Worm (Caenorhabditis elegans) whole organism, early embryonic: ENCODE data around the gene mpz-1.

Experiments
- B0310.2 ChIP-seq: sonication (generic microtip); optimal IDR thresholded peaks from 2 replicates; lab custom pipeline; 2016; ENCODE audit warnings: mild to moderate bottlenecking, missing genetic modification characterization, missing compliant biosample characterization
- F13C5.2 ChIP-seq: sonication (generic microtip); optimal IDR thresholded peaks from 2 replicates; lab custom pipeline; 2017; ENCODE audit warnings: mild to moderate bottlenecking, missing genetic modification characterization, inconsistent platforms, missing compliant biosample characterization
- aly-1 ChIP-seq: sonication (generic microtip); optimal IDR thresholded peaks from 2 replicates; lab custom pipeline; 2016; ENCODE audit warnings: missing genetic modification characterization, missing compliant biosample characterization
- ama-1 ChIP-seq: fragments of 150-350 bp; optimal IDR thresholded peaks from 2 replicates; lab custom pipeline; 2014
- ceh-13 ChIP-seq: fragments of 200-800 bp; sonication (Bioruptor generic); optimal IDR thresholded peaks from 2 replicates; lab custom pipeline; 2018; ENCODE audit warnings: mild to moderate bottlenecking, missing genetic modification characterization, missing compliant biosample characterization
- ceh-36 ChIP-seq: sonication (generic microtip); optimal IDR thresholded peaks from 2 replicates; lab custom pipeline; 2016; ENCODE audit warnings: missing genetic modification characterization, inconsistent platforms, missing compliant biosample characterization
- ets-7 ChIP-seq: sonication (generic microtip); optimal IDR thresholded peaks from 2 replicates; lab custom pipeline; 2016; ENCODE audit warnings: missing genotype, missing genetic modification characterization, missing compliant biosample characterization
- flt-1 ChIP-seq: fragments of 200-800 bp; sonication (Bioruptor generic); IDR thresholded peaks from 2 replicates; pipeline ENCODE4 v1.3.6; 2022; ENCODE audit warnings: missing genetic modification characterization, missing compliant biosample characterization
- hmbx-1 ChIP-seq: sonication (generic microtip); optimal IDR thresholded peaks from 2 replicates; lab custom pipeline; 2016; ENCODE audit warnings: mild to moderate bottlenecking, missing genetic modification characterization, missing compliant biosample characterization
- hmg-4 ChIP-seq: fragments of 200-800 bp; sonication (Bioruptor generic); optimal IDR thresholded peaks from 2 replicates; lab custom pipeline; 2018; ENCODE audit warnings: mild to moderate bottlenecking, missing genetic modification characterization, missing compliant biosample characterization
- hnd-1 ChIP-seq: sonication (generic microtip); optimal IDR thresholded peaks from 2 replicates; lab custom pipeline; 2016; ENCODE audit warnings: missing genetic modification characterization, missing compliant biosample characterization
- pes-1 ChIP-seq: fragments of 200-800 bp; sonication (Bioruptor generic); IDR thresholded peaks from 2 replicates; pipeline ENCODE4 v1.3.6; 2022; ENCODE audit warnings: missing genetic modification reagents, missing genetic modification characterization, missing compliant biosample characterization
- scrt-1 ChIP-seq: fragments of 200-800 bp; sonication (Bioruptor generic); IDR thresholded peaks from 2 replicates; pipeline ENCODE4 v1.3.6; 2022; ENCODE audit warnings: missing genetic modification characterization, missing compliant biosample characterization
- sea-1 ChIP-seq: fragments of 200-800 bp; sonication (Bioruptor generic); conservative IDR thresholded peaks from 2 replicates; pipeline ENCODE4 v1.3.6; 2022; ENCODE audit warnings: missing genetic modification characterization, missing compliant biosample characterization
- tbx-11 ChIP-seq: fragments of 200-800 bp; sonication (Bioruptor generic); IDR thresholded peaks from 2 replicates; pipeline ENCODE4 v1.3.6; 2022; ENCODE audit warnings: missing genetic modification characterization, missing compliant biosample characterization
- tbx-37 ChIP-seq: fragments of 200-800 bp; sonication (Bioruptor generic); conservative IDR thresholded peaks from 2 replicates; pipeline ENCODE4 v1.3.6; 2022; ENCODE audit warnings: missing genetic modification reagents, missing genetic modification characterization, missing compliant biosample characterization
- tra-4 ChIP-seq: sonication (generic microtip); optimal IDR thresholded peaks from 2 replicates; lab custom pipeline; 2017; ENCODE audit warnings: missing genetic modification characterization, missing compliant biosample characterization

The mpz-1 gene

ce11 chrII:10784780-10785463 lies 7.0 kb upstream of the mpz-1 start, which contains the start of gene cdl-1:
Gene cdl-1 (plus strand): TSS chrII:10785452.
- TF ChIP-seq hnd-1 (tag; lab: Kevin White, UChicago): no peak
- TF ChIP-seq flt-1 (GFP tag; lab: Robert Waterston, UW): 0 out of 2 replicates have a peak, but pooled peaks have one; percentile 12

DNA sequence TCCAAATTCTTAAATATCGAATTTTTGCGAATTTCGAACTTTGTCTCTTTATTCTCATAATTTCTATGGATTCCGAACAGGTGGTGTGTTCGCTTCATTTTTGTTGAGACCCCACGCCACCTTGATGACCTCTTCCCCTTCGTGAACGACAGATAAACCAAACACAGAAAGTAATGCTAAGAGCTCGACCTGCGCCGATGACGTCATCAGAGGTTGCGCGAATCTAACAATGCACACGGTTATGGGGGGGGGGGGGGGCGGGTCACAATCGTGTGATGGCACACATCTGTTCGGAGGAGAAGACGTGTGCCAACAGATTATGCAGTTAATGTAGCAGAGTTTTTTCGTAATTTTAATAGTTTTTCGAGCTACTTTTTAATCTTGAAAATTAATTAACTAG lies 6.3 kb upstream of the mpz-1 start:
- TF ChIP-seq tbx-37 (GFP tag; lab: Robert Waterston, UW) (no peak), scrt-1 (GFP tag; lab: Robert Waterston, UW) (no peak), hnd-1 (tag; lab: Kevin White, UChicago) (no peak), tbx-11 (GFP tag; lab: Robert Waterston, UW) (no peak), ets-7 (tag; lab: Kevin White, UChicago) (no peak), ceh-13 (GFP tag; lab: Kevin White, UChicago) (no peak), hmg-4 (GFP tag; lab: Kevin White, UChicago) (no peak), ceh-36 (tag; lab: Kevin White, UChicago) (no peak), sea-1 (GFP tag; lab: Robert Waterston, UW) (no peak), aly-1 (no peak), tra-4 (tag; lab: Kevin White, UChicago) (no peak), pes-1 (GFP tag; lab: Robert Waterston, UW) (no peak), ama-1 (lab: Kevin White, UChicago) (no peak), F13C5.2 (tag; lab: Kevin White, UChicago) (no peak), B0310.2 (tag; lab: Kevin White, UChicago) (no peak), flt-1 (GFP tag; lab: Robert Waterston, UW) (no peak), hmbx-1 (no peak)

ce11 chrII:10783201-10783962 lies 5.5 kb upstream of the mpz-1 start, which contains the start of gene ect-2:
Gene ect-2 (minus strand): TSS chrII:10783962.
- TF ChIP-seq ama-1 (lab: Kevin White, UChicago) (no peak), ets-7 (tag; lab: Kevin White, UChicago) (no peak), ceh-13 (GFP tag; lab: Kevin White, UChicago) (no peak), ceh-36 (tag; lab: Kevin White, UChicago) (no peak), hmbx-1 (no peak), tbx-37 (GFP tag; lab: Robert Waterston, UW) (no peak), hnd-1 (tag; lab: Kevin White, UChicago) (no peak), tra-4 (tag; lab: Kevin White, UChicago) (no peak), F13C5.2 (tag; lab: Kevin White, UChicago) (no peak), B0310.2 (tag; lab: Kevin White, UChicago) (no peak), tbx-11 (GFP tag; lab: Robert Waterston, UW) (no peak), scrt-1 (GFP tag; lab: Robert Waterston, UW) (no peak), aly-1 (no peak), pes-1 (GFP tag; lab: Robert Waterston, UW) (no peak), sea-1 (GFP tag; lab: Robert Waterston, UW) (no peak)

DNA sequence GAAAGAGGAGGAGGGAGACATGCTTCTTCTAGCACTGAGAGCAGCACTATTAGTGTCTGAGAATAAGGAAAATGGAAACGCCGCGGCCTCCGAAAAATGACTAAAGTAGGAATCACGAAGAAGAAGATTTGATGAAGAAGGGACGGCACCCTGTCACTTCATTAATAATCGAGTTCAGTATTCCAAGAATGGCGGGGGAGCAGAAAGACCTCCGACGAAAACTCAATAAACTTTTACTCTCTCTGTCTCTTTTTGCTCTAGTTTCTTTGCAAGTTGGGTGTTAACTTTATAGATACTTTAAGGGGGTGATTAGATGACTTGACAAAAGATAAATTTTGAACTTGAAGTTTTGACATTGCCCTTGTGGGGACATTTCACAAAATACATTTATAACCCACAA lies 8.6 kb downstream of the mpz-1 start:
- TF ChIP-seq ama-1 (lab: Kevin White, UChicago): no peak
- no peak for TF ChIP-seq F13C5.2 (tag; lab: Kevin White, UChicago)
- TF ChIP-seq aly-1: no peak
- TF ChIP-seq hmbx-1: no peak
- TF ChIP-seq B0310.2 (tag; lab: Kevin White, UChicago): no peak
- TF ChIP-seq ceh-36 (tag; lab: Kevin White, UChicago): no peak
- TF ChIP-seq tra-4 (tag; lab: Kevin White, UChicago): no peak
- no peak for TF ChIP-seq hmg-4 (GFP tag; lab: Kevin White, UChicago)
- TF ChIP-seq sea-1 (GFP tag; lab: Robert Waterston, UW): no peak
- no peak for TF ChIP-seq hnd-1 (tag; lab: Kevin White, UChicago)
- no peak for TF ChIP-seq ceh-13 (GFP tag; lab: Kevin White, UChicago)
- no peak for TF ChIP-seq tbx-37 (GFP tag; lab: Robert Waterston, UW)
- TF ChIP-seq ets-7 (tag; lab: Kevin White, UChicago): no peak
- no peak for TF ChIP-seq pes-1 (GFP tag; lab: Robert Waterston, UW)
- no peak for TF ChIP-seq flt-1 (GFP tag; lab: Robert Waterston, UW)
- TF ChIP-seq scrt-1 (GFP tag; lab: Robert Waterston, UW): no peak
- TF ChIP-seq tbx-11 (GFP tag; lab: Robert Waterston, UW): no peak

DNA sequence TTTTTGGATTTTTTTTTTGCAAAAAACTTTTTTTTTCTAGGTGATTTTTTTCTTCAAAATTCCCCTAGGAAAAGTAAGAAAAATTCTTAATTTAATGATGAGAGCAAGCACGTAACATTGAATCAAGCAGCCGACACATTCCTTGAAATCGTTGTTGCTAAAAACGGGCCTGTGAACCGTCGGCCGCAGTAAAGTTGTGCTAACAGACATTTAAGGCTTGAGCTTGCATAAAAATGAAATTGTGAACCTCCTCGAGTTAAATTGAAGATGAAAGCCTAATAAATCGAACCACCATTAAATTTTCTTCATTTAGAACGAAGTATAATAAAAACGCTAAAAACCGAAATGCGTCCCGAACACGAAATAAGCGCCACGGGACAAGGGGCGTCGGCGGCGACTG lies 9.9 kb downstream of the mpz-1 start:
- no peak for TF ChIP-seq pes-1 (GFP tag; lab: Robert Waterston, UW)
- TF ChIP-seq tbx-11 (GFP tag; lab: Robert Waterston, UW): no peak
- no peak for TF ChIP-seq sea-1 (GFP tag; lab: Robert Waterston, UW)
- TF ChIP-seq ets-7 (tag; lab: Kevin White, UChicago): no peak
- TF ChIP-seq ama-1 (lab: Kevin White, UChicago): no peak
- TF ChIP-seq hnd-1 (tag; lab: Kevin White, UChicago): no peak
- no peak for TF ChIP-seq hmg-4 (GFP tag; lab: Kevin White, UChicago)
- TF ChIP-seq tra-4 (tag; lab: Kevin White, UChicago): no peak
- TF ChIP-seq aly-1: no peak
- no peak for TF ChIP-seq tbx-37 (GFP tag; lab: Robert Waterston, UW)
- no peak for TF ChIP-seq F13C5.2 (tag; lab: Kevin White, UChicago)
- no peak for TF ChIP-seq flt-1 (GFP tag; lab: Robert Waterston, UW)
- TF ChIP-seq B0310.2 (tag; lab: Kevin White, UChicago): no peak
- no peak for TF ChIP-seq scrt-1 (GFP tag; lab: Robert Waterston, UW)
- TF ChIP-seq ceh-36 (tag; lab: Kevin White, UChicago): no peak
- no peak for TF ChIP-seq hmbx-1
- no peak for TF ChIP-seq ceh-13 (GFP tag; lab: Kevin White, UChicago)

- no peak for TF ChIP-seq hnd-1 (tag; lab: Kevin White, UChicago)
- no peak for TF ChIP-seq B0310.2 (tag; lab: Kevin White, UChicago)
- TF ChIP-seq ets-7 (tag; lab: Kevin White, UChicago): no peak
- TF ChIP-seq ama-1 (lab: Kevin White, UChicago): no peak
- no peak for TF ChIP-seq tbx-11 (GFP tag; lab: Robert Waterston, UW)
- no peak for TF ChIP-seq pes-1 (GFP tag; lab: Robert Waterston, UW)
- no peak for TF ChIP-seq tbx-37 (GFP tag; lab: Robert Waterston, UW)
- TF ChIP-seq F13C5.2 (tag; lab: Kevin White, UChicago): no peak
- TF ChIP-seq sea-1 (GFP tag; lab: Robert Waterston, UW): no peak
- TF ChIP-seq flt-1 (GFP tag; lab: Robert Waterston, UW): no peak
- no peak for TF ChIP-seq ceh-13 (GFP tag; lab: Kevin White, UChicago)
- TF ChIP-seq hmg-4 (GFP tag; lab: Kevin White, UChicago): no peak
- TF ChIP-seq aly-1: no peak
- no peak for TF ChIP-seq scrt-1 (GFP tag; lab: Robert Waterston, UW)
- no peak for TF ChIP-seq ceh-36 (tag; lab: Kevin White, UChicago)
- no peak for TF ChIP-seq tra-4 (tag; lab: Kevin White, UChicago)
- TF ChIP-seq hmbx-1: no peak
Measured at ce11 chrII:10766773-10767172, 11.2 kb downstream of the mpz-1 start.
